Fruit fly (Drosophila melanogaster) whole organism: Measurements from ENCODE around the gene RNaseX25.

ENCODE experiments used
- CG8478 ChIP-seq: fragments of >200 bp; optimal IDR thresholded peaks from 2 replicates; lab custom pipeline; 2018; ENCODE audit warnings: inconsistent platforms
- Dll ChIP-seq: fragments of >200 bp; optimal IDR thresholded peaks from 2 replicates; lab custom pipeline; 2017
- EcR ChIP-seq, 2 experiments: fragments of >200 bp; optimal IDR thresholded peaks; 2 replicates each; lab custom pipeline; 2017; ENCODE audit warnings: missing biosample characterization in 2 of 2, missing genetic modification characterization in 2 of 2, missing genetic modification reagents in 2 of 2
- pan ChIP-seq: fragments of >200 bp; optimal IDR thresholded peaks from 2 replicates; lab custom pipeline; 2017
- psq ChIP-seq: fragments of >200 bp; optimal IDR thresholded peaks from 2 replicates; lab custom pipeline; 2017
- usp ChIP-seq: fragments of >200 bp; optimal IDR thresholded peaks from 2 replicates; lab custom pipeline; 2017; ENCODE audit warnings: missing biosample characterization, missing genetic modification characterization, mixed read lengths

The RNaseX25 gene

DNA sequence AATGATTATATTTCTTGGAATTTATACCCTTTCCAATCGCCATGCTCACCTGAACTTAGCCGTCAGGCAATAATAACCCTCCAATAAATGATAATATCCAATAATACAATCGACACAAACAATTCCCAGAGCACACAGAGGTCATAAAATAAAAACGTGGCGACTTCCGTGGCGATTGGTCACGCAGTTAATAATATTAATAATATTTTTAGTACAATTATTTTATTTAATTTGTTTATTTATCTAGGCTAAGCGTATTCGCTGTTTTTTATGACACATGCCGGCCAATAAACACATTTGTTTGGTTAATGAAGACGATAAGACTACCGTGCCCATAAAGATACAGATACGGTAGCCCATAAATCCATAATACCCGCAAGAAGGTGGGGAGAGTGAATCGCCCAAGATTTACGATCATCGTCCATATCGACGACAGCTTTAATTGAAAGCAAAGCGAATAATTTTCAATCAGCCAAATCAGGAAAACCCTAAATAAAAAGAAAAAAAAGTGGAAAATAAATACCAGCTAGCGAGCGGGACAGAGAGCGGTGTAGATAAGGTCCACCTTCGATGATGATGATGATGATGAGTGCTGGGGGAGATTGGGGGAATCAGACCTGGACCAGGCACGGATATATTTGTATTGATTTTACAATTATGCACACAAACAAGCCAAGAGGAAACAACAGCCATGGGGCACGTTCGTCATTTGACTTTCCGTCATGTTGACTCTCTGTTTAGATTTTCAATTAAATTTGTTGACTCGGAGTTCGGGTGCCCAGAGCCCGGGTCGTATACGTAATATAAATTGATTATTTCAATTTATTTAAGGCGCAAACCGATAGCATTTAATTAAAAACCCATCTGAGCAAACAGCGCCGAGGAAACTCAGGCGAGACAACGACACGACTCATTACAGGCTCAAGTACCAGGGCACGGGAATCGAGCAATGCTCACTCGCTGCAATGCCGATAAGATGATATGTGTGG is 9.4 kb upstream of the RNaseX25 start:
- no peak for TF ChIP-seq Dll (lab: Kevin White, UChicago)
- no peak for TF ChIP-seq pan (lab: Kevin White, UChicago)
- TF ChIP-seq usp (GFP tag; lab: Kevin White, UChicago): no peak
- TF ChIP-seq CG8478 (lab: Kevin White, UChicago): no peak
- TF ChIP-seq EcR (GFP tag; optimal IDR thresholded peaks at IDR 0.05; lab: Kevin White, UChicago): no peak
- no peak for TF ChIP-seq psq (lab: Kevin White, UChicago)

DNA sequence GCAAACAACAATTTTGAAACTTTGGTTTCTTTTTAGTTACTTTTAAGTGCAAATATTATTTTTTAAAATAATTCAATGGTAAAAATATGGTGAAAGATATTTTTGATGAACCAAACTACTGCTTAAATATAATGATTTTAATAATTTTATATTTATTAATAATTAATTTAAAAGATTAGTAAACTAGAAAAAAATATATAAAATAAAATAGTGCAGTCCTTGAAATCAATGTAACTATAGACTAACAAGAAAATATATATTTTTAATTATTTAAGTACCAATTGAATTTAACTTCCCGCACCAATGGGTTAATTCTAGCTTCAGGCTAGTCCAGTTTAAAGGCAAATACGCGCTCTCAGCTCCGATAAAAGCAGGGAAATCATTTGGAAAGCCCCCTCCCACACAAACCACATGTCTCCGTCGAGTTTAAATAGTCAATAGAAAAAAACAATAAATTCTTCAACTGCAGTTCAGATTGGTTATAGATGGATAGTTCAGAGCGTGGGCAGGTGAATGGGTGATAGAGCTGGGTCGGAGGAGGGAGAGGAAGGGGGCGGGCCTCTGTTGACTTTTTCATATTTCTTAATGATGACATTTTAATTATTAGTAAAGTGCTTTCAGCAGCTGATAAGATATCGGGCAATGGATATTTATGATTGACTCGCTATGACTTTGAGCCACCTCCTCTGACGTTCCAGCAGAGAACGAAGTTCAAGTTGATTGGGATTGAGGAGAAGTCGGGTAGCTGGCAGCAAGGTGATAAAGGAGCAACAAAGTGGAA is 8.2 kb upstream of the RNaseX25 start:
- no peak for TF ChIP-seq psq (lab: Kevin White, UChicago)
- no peak for TF ChIP-seq pan (lab: Kevin White, UChicago)
- TF ChIP-seq usp (GFP tag; lab: Kevin White, UChicago): no peak
- no peak for TF ChIP-seq EcR (GFP tag; optimal IDR thresholded peaks at IDR 0.05; lab: Kevin White, UChicago)
- no peak for TF ChIP-seq CG8478 (lab: Kevin White, UChicago)
- no peak for TF ChIP-seq Dll (lab: Kevin White, UChicago)

DNA sequence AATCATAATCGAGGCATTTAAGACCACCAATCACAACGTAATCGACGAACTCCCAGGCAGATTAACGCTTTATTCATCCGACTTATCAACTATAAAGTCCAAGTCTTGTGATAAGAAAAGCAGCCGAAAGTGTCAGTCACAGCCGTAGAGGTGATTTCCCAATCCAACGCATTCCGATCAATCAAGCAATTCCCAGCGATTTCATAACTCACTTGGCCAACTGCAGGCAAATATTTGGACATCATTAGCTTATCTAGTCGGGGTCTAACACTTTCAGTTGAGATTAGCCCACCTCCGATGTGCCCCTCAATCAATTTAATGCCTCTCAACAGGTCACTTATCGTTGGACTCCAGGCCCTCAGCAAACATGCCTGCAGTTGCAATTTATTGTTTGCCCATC is 7.4 kb upstream of the RNaseX25 start:
- TF ChIP-seq pan (lab: Kevin White, UChicago) (no peak), psq (lab: Kevin White, UChicago) (no peak), Dll (lab: Kevin White, UChicago) (no peak), CG8478 (lab: Kevin White, UChicago) (no peak), usp (GFP tag; lab: Kevin White, UChicago) (no peak), EcR (GFP tag; optimal IDR thresholded peaks at IDR 0.05; lab: Kevin White, UChicago) (no peak)

DNA sequence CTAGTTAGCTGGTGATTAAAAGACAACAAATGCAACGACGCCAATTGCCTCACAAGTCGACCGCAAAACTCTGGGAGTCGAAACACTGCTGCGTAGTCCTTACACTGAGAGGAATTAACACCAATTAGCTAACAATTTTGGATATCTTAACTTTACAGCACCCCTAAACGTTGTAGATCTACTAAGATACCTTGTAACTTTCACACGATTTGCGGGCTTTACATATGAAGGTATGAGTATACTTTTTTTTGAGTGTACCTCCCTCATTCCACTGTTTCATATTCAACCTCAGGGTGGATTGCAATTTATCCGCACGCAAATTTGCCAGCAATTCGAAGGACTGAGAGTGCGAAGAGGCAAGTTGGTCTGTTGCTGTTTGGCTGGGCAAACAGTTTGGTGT is 6.8 kb upstream of the RNaseX25 start:
- TF ChIP-seq usp (GFP tag; lab: Kevin White, UChicago) (no peak), Dll (lab: Kevin White, UChicago) (no peak), pan (lab: Kevin White, UChicago) (no peak), psq (lab: Kevin White, UChicago) (no peak), EcR (GFP tag; optimal IDR thresholded peaks at IDR 0.05; lab: Kevin White, UChicago) (no peak), CG8478 (lab: Kevin White, UChicago) (no peak)

DNA sequence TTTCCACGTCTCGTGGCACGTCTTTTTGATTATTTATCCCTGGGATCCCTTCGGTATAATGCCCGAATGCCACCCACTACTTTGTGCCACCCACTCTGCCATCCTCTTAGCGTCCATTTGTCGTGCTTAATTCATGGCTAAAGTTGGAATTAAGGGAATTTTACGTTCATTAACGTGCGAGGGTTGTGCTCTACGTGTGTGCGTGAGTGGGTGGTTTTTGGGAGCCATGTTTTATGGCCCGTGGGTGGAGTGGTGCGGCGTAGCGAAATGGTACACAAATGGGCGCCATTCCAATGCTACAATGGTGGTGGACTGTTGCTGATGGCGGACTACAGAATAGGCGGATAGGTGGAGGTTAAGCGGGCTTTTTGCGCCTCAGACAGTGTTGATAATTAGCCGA is 3.2 kb upstream of the RNaseX25 start:
- TF ChIP-seq usp (GFP tag; lab: Kevin White, UChicago): no peak
- no peak for TF ChIP-seq pan (lab: Kevin White, UChicago)
- no peak for TF ChIP-seq EcR (GFP tag; optimal IDR thresholded peaks at IDR 0.05; lab: Kevin White, UChicago)
- no peak for TF ChIP-seq Dll (lab: Kevin White, UChicago)
- no peak for TF ChIP-seq psq (lab: Kevin White, UChicago)
- no peak for TF ChIP-seq CG8478 (lab: Kevin White, UChicago)

DNA sequence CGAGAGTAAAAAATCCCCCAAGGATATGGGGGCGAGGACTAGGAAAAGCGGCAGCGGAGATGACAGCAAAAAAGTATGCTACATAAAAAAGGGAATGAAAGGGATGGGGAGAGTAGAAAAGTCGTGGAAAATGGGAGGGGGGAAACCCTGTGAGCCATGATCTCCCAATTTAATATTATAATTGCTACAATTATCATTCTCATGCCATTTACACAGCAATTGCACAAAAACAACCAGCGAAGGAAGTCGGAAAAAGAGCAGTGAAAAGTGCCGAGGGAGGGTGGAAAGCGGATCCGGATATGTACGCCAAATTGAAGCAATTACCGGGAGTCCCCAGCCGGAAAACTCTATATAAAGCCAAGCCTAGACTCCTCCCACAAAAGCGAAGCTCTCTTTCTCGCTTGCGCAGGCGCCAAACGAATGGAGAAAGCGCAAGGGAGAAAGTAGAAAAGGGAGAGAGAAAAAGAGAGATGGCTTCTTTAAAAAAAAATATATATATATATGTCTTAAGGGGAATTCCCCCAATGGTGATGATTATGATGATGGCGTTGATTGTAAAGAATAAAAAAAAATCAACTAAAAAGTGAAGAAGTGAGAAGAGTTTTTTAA is 1.9 kb upstream of the RNaseX25 start:
- TF ChIP-seq psq (lab: Kevin White, UChicago) (no peak), CG8478 (lab: Kevin White, UChicago) (no peak), Dll (lab: Kevin White, UChicago) (no peak), usp (GFP tag; lab: Kevin White, UChicago) (no peak), pan (lab: Kevin White, UChicago) (no peak), EcR (GFP tag; optimal IDR thresholded peaks at IDR 0.05; lab: Kevin White, UChicago) (no peak)

DNA sequence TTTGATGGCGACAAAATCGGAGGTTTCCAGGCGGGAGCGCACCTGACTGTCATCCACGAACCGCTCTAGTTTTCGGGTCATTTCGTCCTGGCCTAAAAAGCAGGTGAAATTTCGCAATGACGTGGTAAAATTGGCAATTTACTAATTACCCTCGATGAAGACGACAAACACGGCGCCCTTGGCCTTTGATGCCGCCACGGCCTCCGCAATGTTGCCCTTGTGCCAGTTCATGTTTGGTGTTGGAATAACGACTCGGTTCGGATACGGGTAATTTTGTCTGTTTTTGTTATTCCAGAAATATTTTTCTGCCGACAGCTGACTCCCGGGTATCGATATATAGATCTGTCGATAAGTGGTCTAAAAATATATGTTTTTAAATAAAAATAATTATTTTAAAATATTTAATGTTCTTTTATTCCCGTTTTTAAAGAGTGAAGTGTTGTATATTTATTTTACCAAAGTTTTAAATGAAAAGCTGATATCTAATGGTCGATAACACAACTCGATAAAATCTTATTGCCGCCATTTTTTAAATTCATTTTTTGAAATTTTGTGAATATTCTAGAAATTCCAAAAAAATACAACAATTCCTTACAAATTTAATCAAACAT is 4.4 kb downstream of the RNaseX25 start, which contains the start of gene CG8042:
TSS of gene CG8042 (minus strand) at position 321 of the 611 bp plus-strand sequence.
- TF ChIP-seq pan (lab: Kevin White, UChicago): no peak
- TF ChIP-seq CG8478 (lab: Kevin White, UChicago): no peak
- TF ChIP-seq usp (GFP tag; lab: Kevin White, UChicago): no peak
- no peak for TF ChIP-seq EcR (GFP tag; optimal IDR thresholded peaks at IDR 0.05; lab: Kevin White, UChicago)

DNA sequence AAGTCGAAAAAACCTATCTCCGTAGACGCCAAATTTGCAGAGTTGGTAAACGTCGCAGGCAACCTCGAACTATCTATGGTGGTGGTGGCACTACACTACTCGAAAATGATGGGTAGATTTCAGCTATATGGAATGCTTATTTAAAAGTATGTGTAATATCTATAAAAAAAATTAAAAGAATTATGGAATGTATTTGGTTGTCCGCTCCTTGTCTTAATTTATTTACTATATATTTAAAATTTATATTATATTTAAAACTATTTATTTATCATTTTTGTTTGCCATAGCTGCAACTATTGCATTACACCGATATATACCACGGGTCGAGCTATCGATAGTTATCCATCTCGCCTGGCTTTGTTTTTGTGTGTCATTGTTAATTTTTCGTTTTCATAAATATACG is 5.7 kb downstream of the RNaseX25 start, which contains the start of the genes HP4 and CG8209:
TSS of gene HP4 (minus strand) at position 74 of the 403 bp plus-strand sequence.
TSS of gene CG8209 (plus strand) at position 326 of the 403 bp plus-strand sequence.
- no peak for TF ChIP-seq CG8478 (lab: Kevin White, UChicago)
- no peak for TF ChIP-seq Dll (lab: Kevin White, UChicago)
- TF ChIP-seq pan (lab: Kevin White, UChicago): no peak
- no peak for TF ChIP-seq EcR (GFP tag; optimal IDR thresholded peaks at IDR 0.05; lab: Kevin White, UChicago)
- no peak for TF ChIP-seq psq (lab: Kevin White, UChicago)
- no peak for TF ChIP-seq usp (GFP tag; lab: Kevin White, UChicago)

DNA sequence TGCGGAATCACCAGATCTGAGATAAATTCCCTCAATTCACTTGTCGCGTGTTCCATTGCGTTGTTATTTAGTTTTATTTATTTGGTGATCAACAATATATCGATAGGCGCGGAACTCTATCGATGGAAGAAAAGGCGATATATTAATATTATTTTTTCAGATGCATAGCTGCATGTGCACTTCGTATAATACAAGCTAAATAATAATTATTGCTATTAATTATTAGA is 8.1 kb downstream of the RNaseX25 start, which contains the start of gene Pop4:
TSS of gene Pop4 (minus strand) at position 101 of the 227 bp plus-strand sequence.
- TF ChIP-seq Dll (lab: Kevin White, UChicago): no peak
- no peak for TF ChIP-seq CG8478 (lab: Kevin White, UChicago)
- TF ChIP-seq pan (lab: Kevin White, UChicago): no peak
- TF ChIP-seq usp (GFP tag; lab: Kevin White, UChicago): no peak
